Fruit fly (Drosophila melanogaster): ENCODE results near the gene CG31704.

DNA sequence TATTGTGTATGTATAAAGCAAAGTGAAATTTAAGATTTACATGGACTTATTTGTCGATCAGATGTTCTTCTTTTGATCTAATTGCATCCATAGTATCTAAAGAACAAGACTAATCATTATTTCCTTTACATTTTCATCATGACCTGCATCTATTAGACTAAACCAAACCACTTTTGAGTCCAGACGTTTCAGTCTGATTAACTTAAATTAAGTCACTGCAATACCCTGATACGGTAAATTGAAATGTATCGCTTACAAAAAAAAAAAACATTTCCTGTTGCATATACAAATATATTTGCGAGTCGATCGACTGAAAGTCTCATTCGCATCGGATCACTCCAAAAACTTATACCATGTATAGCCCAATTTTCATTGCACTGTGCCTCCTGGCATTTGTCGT lies 6.7 kb upstream of the CG31704 start, which contains the start of gene CG45011:
- no peak for TF ChIP-seq Dfd (GFP tag; optimal IDR thresholded peaks at IDR 0.05)
- TF ChIP-seq rgr (GFP tag; optimal IDR thresholded peaks at IDR 0.05), result no peak
- TF ChIP-seq Rel (GFP tag; optimal IDR thresholded peaks at IDR 0.05), result no peak
- TF ChIP-seq Rel (tag; optimal IDR thresholded peaks at IDR 0.05), result no peak
- TF ChIP-seq CrebA (GFP tag; optimal IDR thresholded peaks at IDR 0.05; ENCODE audit: borderline replicate concordance), result no peak
- TF ChIP-seq Mio (GFP tag; optimal IDR thresholded peaks at IDR 0.05), result no peak
- TF ChIP-seq fru (GFP tag; optimal IDR thresholded peaks at IDR 0.05), result no peak
- TF ChIP-seq h (GFP tag; optimal IDR thresholded peaks at IDR 0.05), result no peak
- no peak for TF ChIP-seq Hr78 (GFP tag; optimal IDR thresholded peaks at IDR 0.05)
